Fruit fly (Drosophila melanogaster) S2 (cell line): ENCODE measurements around the gene CG7991.

Experiments used
- CG8478 ChIP-seq: fragments of >200 bp; optimal IDR thresholded peaks from 2 replicates; lab custom pipeline; 2018
- CTCF ChIP-seq, 2 experiments: fragments of >200 bp; optimal IDR thresholded peaks; 2 replicates each; lab custom pipeline; 2018

- no peak for TF ChIP-seq CG8478
- no peak for TF ChIP-seq CTCF (optimal IDR thresholded peaks at IDR 0.05; lab: Kevin White, UChicago)
Measured at dm6 chr3L:1664876-1665275, 9.6 kb upstream of the CG7991 start, which contains the start of the genes Srrm234 and CG7974.
